Worm (Caenorhabditis elegans) whole organism, L1 larva: ENCODE measurements around the gene C06C6.9.

Source experiments
- ces-1 ChIP-seq: fragments of 150-350 bp; optimal IDR thresholded peaks from 2 replicates; lab custom pipeline; 2014; ENCODE audit warnings: missing biosample characterization, missing genetic modification reagents, missing genetic modification characterization
- elt-3 ChIP-seq, 6 experiments: fragments of 150-350 bp in 1 of 6; sonication (generic microtip); optimal IDR thresholded peaks; 2 replicates each; lab custom pipeline; 2017 to 2018; ENCODE audit warnings: missing biosample characterization in 6 of 6, missing genetic modification characterization in 6 of 6, inconsistent platforms in 1 of 6
- fkh-10 ChIP-seq: sonication (generic microtip); optimal IDR thresholded peaks from 2 replicates; lab custom pipeline; 2017; ENCODE audit warnings: missing biosample characterization, missing genetic modification reagents, missing genetic modification characterization
- nhr-12 ChIP-seq: sonication (generic microtip); optimal IDR thresholded peaks from 2 replicates; lab custom pipeline; 2017; ENCODE audit warnings: missing biosample characterization, missing genetic modification characterization
- nhr-28 ChIP-seq: fragments of 150-350 bp; optimal IDR thresholded peaks from 2 replicates; lab custom pipeline; 2014; ENCODE audit warnings: missing biosample characterization, missing genetic modification characterization
- nhr-85 ChIP-seq: sonication (generic microtip); peaks from one replicate; lab custom pipeline; 2016; ENCODE audit warnings: missing genetic modification characterization, inconsistent platforms, missing compliant biosample characterization
- sptf-1 ChIP-seq: fragments of 150-350 bp; optimal IDR thresholded peaks from 2 replicates; lab custom pipeline; 2014; ENCODE audit warnings: missing biosample characterization, missing genetic modification characterization
- swsn-7 ChIP-seq: sonication (generic microtip); optimal IDR thresholded peaks from 2 replicates; lab custom pipeline; 2016; ENCODE audit warnings: missing genetic modification characterization, missing compliant biosample characterization
- unc-130 ChIP-seq: fragments of 150-350 bp; optimal IDR thresholded peaks from 2 replicates; lab custom pipeline; 2017; ENCODE audit warnings: missing biosample characterization, missing genetic modification characterization, inconsistent platforms
- ztf-4 ChIP-seq: fragments of 150-350 bp; optimal IDR thresholded peaks from 2 replicates; lab custom pipeline; 2014; ENCODE audit warnings: missing biosample characterization, missing genetic modification characterization

- TF ChIP-seq fkh-10 (no peak), ztf-4 (no peak), nhr-12 (tag; lab: Kevin White, UChicago) (no peak), nhr-85 (no peak), swsn-7 (tag; lab: Kevin White, UChicago) (no peak), sptf-1 (tag; lab: Kevin White, UChicago) (no peak), elt-3 (tag; optimal IDR thresholded peaks at IDR 0.05; lab: Kevin White, UChicago) (no peak), ces-1 (no peak), unc-130 (no peak), nhr-28 (tag; lab: Kevin White, UChicago) (no peak)
These were observed 20.4 kb upstream of the C06C6.9 start for ce11 chrV:16016977-16017376.
